Worm (Caenorhabditis elegans) whole organism, early embryonic: ENCODE data around the gene F41F3.8.

ENCODE experiments used
- B0310.2 ChIP-seq: sonication (generic microtip); optimal IDR thresholded peaks from 2 replicates; lab custom pipeline; 2016; ENCODE audit warnings: mild to moderate bottlenecking, missing genetic modification characterization, missing compliant biosample characterization
- F13C5.2 ChIP-seq: sonication (generic microtip); optimal IDR thresholded peaks from 2 replicates; lab custom pipeline; 2017; ENCODE audit warnings: mild to moderate bottlenecking, missing genetic modification characterization, inconsistent platforms, missing compliant biosample characterization
- aly-1 ChIP-seq: sonication (generic microtip); optimal IDR thresholded peaks from 2 replicates; lab custom pipeline; 2016; ENCODE audit warnings: missing genetic modification characterization, missing compliant biosample characterization
- ama-1 ChIP-seq: fragments of 150-350 bp; optimal IDR thresholded peaks from 2 replicates; lab custom pipeline; 2014
- ets-7 ChIP-seq: sonication (generic microtip); optimal IDR thresholded peaks from 2 replicates; lab custom pipeline; 2016; ENCODE audit warnings: missing genotype, missing genetic modification characterization, missing compliant biosample characterization
- flt-1 ChIP-seq: fragments of 200-800 bp; sonication (Bioruptor generic); IDR thresholded peaks from 2 replicates; pipeline ENCODE4 v1.3.6; 2022; ENCODE audit warnings: missing genetic modification characterization, missing compliant biosample characterization
- hmbx-1 ChIP-seq: sonication (generic microtip); optimal IDR thresholded peaks from 2 replicates; lab custom pipeline; 2016; ENCODE audit warnings: mild to moderate bottlenecking, missing genetic modification characterization, missing compliant biosample characterization
- hmg-4 ChIP-seq: fragments of 200-800 bp; sonication (Bioruptor generic); optimal IDR thresholded peaks from 2 replicates; lab custom pipeline; 2018; ENCODE audit warnings: mild to moderate bottlenecking, missing genetic modification characterization, missing compliant biosample characterization
- pes-1 ChIP-seq: fragments of 200-800 bp; sonication (Bioruptor generic); IDR thresholded peaks from 2 replicates; pipeline ENCODE4 v1.3.6; 2022; ENCODE audit warnings: missing genetic modification reagents, missing genetic modification characterization, missing compliant biosample characterization
- tbx-37 ChIP-seq: fragments of 200-800 bp; sonication (Bioruptor generic); conservative IDR thresholded peaks from 2 replicates; pipeline ENCODE4 v1.3.6; 2022; ENCODE audit warnings: missing genetic modification reagents, missing genetic modification characterization, missing compliant biosample characterization

DNA sequence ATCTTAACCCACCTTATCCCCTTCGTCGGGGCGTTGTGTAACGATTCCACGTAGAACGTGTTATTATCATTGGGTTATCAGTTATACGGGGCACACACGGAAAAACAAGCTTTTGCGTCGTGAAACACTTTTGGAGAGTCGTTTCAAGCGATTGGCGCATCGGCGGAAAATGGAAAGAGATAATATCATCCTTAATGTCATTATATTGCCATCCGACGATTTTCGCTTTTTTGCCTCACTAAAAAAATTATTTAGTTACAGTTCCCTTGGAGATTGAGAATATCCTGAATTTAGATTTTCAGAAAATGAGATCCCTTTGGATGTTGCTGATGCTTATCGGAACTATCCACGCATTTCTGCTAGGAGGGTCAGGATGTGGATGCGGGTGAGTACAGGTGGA is at the start of gene F41F3.8:
- TF ChIP-seq hmg-4 (GFP tag; lab: Kevin White, UChicago), result no peak
- TF ChIP-seq ama-1 (lab: Kevin White, UChicago), result no peak
- no peak for TF ChIP-seq tbx-37 (GFP tag; lab: Robert Waterston, UW)
- no peak for TF ChIP-seq F13C5.2
- TF ChIP-seq flt-1 (GFP tag; lab: Robert Waterston, UW), result no peak
- no peak for TF ChIP-seq ets-7
- no peak for TF ChIP-seq aly-1 (tag; lab: Kevin White, UChicago)
- TF ChIP-seq pes-1 (GFP tag; lab: Robert Waterston, UW), result no peak
- TF ChIP-seq hmbx-1 (tag; lab: Kevin White, UChicago), result no peak
- no peak for TF ChIP-seq B0310.2
